Fruit fly (Drosophila melanogaster) whole organism, embryonic: ENCODE measurements around the gene CG15252.
A peak's percentile ranks its signal among the peaks of the same experiment; 100 is the strongest.

Experiments
- Awh ChIP-seq: fragments of 200-800 bp; sonication (Bioruptor generic); IDR thresholded peaks from 2 replicates; pipeline ENCODE4, ENCODE4 v1.3.6; 2022; ENCODE audit warnings: missing biosample characterization, missing genetic modification characterization
- Blimp-1 ChIP-seq: fragments of 200-800 bp; sonication (Bioruptor generic); optimal IDR thresholded peaks from 3 replicates; lab custom pipeline; 2018; ENCODE audit warnings: missing biosample characterization, missing genetic modification characterization, mild to moderate bottlenecking, moderate library complexity, missing genetic modification reagents
- CG11504 ChIP-seq: fragments of 200-800 bp; sonication (Bioruptor generic); optimal IDR thresholded peaks from 3 replicates; lab custom pipeline; 2019; ENCODE audit warnings: missing biosample characterization, mild to moderate bottlenecking, missing genetic modification characterization, moderate library complexity
- CG1233 ChIP-seq: fragments of 200-800 bp; sonication (Bioruptor generic); optimal IDR thresholded peaks from 4 replicates; lab custom pipeline; 2018; ENCODE audit warnings: missing biosample characterization, mild to moderate bottlenecking, missing genetic modification characterization
- CG14441 ChIP-seq: fragments of 200-800 bp; sonication (Bioruptor generic); IDR thresholded peaks from 2 replicates; pipeline ENCODE4 v1.3.6; 2022; ENCODE audit warnings: missing biosample characterization, missing genetic modification characterization
- CG1529 ChIP-seq: fragments of 200-800 bp; sonication (Bioruptor generic); optimal IDR thresholded peaks from 3 replicates; lab custom pipeline; 2018; ENCODE audit warnings: missing biosample characterization, missing genetic modification characterization
- CG15514 ChIP-seq: fragments of 200-800 bp; sonication (Bioruptor generic); optimal IDR thresholded peaks from 3 replicates; lab custom pipeline; 2017; ENCODE audit warnings: missing biosample characterization, missing genetic modification characterization, mild to moderate bottlenecking, moderate library complexity, missing genetic modification reagents
- CG15696 ChIP-seq: fragments of 200-800 bp; sonication (Bioruptor generic); optimal IDR thresholded peaks from 2 replicates; lab custom pipeline; 2019; ENCODE audit warnings: missing biosample characterization, mild to moderate bottlenecking, missing genetic modification characterization, moderate library complexity
- CG2120 ChIP-seq: fragments of 200-800 bp; sonication (Bioruptor generic); optimal IDR thresholded peaks from 3 replicates; lab custom pipeline; 2016; ENCODE audit warnings: missing biosample characterization, missing genetic modification characterization
- CG2199 ChIP-seq: fragments of 200-800 bp; sonication (Bioruptor generic); IDR thresholded peaks from 3 replicates; pipeline ENCODE4 v1.3.6; 2022; ENCODE audit warnings: missing biosample characterization, missing genetic modification characterization
- CG2889 ChIP-seq: fragments of 200-800 bp; sonication (Bioruptor generic); IDR thresholded peaks from 3 replicates; pipeline ENCODE4 v1.3.6; 2022; ENCODE audit warnings: missing biosample characterization, missing genetic modification characterization
- CG30403 ChIP-seq: fragments of 200-800 bp; sonication (Bioruptor generic); optimal IDR thresholded peaks from 3 replicates; lab custom pipeline; 2016; ENCODE audit warnings: missing biosample characterization, missing genetic modification characterization
- CG31224 ChIP-seq: fragments of 200-800 bp; sonication (Bioruptor generic); IDR thresholded peaks from 2 replicates; pipeline ENCODE4 v1.3.6; 2022; ENCODE audit warnings: missing biosample characterization, missing genetic modification characterization
- CG4424 ChIP-seq: fragments of 200-800 bp; sonication (Bioruptor generic); optimal IDR thresholded peaks from 3 replicates; lab custom pipeline; 2016; ENCODE audit warnings: missing biosample characterization, missing genetic modification characterization
- CG9932 ChIP-seq: fragments of 200-800 bp; sonication (Bioruptor generic); IDR thresholded peaks from 2 replicates; pipeline ENCODE4 v1.3.6; 2022; ENCODE audit warnings: missing biosample characterization, missing genetic modification characterization
- Camta ChIP-seq: fragments of 200-800 bp; sonication (Bioruptor generic); optimal IDR thresholded peaks from 2 replicates; lab custom pipeline; 2016; ENCODE audit warnings: missing biosample characterization, missing genetic modification characterization
- Chrac-16 ChIP-seq: fragments of 200-800 bp; sonication (Bioruptor generic); optimal IDR thresholded peaks from 3 replicates; lab custom pipeline; 2016; ENCODE audit warnings: missing biosample characterization, missing genetic modification characterization
- CkIIα-i1 ChIP-seq: fragments of 200-800 bp; sonication (Bioruptor generic); IDR thresholded peaks from 2 replicates; pipeline ENCODE4 v1.3.6; 2022; ENCODE audit warnings: missing biosample characterization, missing genetic modification characterization
- Ets97D ChIP-seq: fragments of 200-800 bp; sonication (Bioruptor generic); optimal IDR thresholded peaks from 3 replicates; lab custom pipeline; 2016; ENCODE audit warnings: missing biosample characterization, missing genetic modification characterization
- HLH4C ChIP-seq: fragments of 200-800 bp; sonication (Bioruptor generic); IDR thresholded peaks from 3 replicates; pipeline ENCODE4 v1.3.6; 2022; ENCODE audit warnings: missing biosample characterization, missing genetic modification characterization; ENCODE audit not compliant: partially characterized antibody
- HLH54F ChIP-seq: fragments of 200-800 bp; sonication (Bioruptor generic); optimal IDR thresholded peaks from 3 replicates; lab custom pipeline; 2016; ENCODE audit warnings: missing biosample characterization, missing genetic modification characterization
- HmgD ChIP-seq: fragments of 200-800 bp; sonication (Bioruptor generic); optimal IDR thresholded peaks from 3 replicates; lab custom pipeline; 2016; ENCODE audit warnings: missing biosample characterization, missing genetic modification characterization
- Hr78 ChIP-seq, 2 experiments: fragments of 200-800 bp in 1 of 2; fragments of >200 bp in 1 of 2; sonication (Bioruptor generic) in 1 of 2; optimal IDR thresholded peaks; 2 replicates each; lab custom pipeline; 2017 to 2019; ENCODE audit warnings: missing biosample characterization in 2 of 2, missing genetic modification characterization in 2 of 2, mild to moderate bottlenecking in 1 of 2, moderate library complexity in 1 of 2
- Lhr ChIP-seq: fragments of 200-800 bp; sonication (Bioruptor generic); optimal IDR thresholded peaks from 3 replicates; lab custom pipeline; 2017; ENCODE audit warnings: mild to moderate bottlenecking, missing biosample characterization, missing genetic modification reagents, missing genetic modification characterization
- Neu2 ChIP-seq: fragments of 200-800 bp; sonication (Bioruptor generic); optimal IDR thresholded peaks from 3 replicates; lab custom pipeline; 2016; ENCODE audit warnings: missing biosample characterization, missing genetic modification characterization, borderline replicate concordance
- Nf-YC ChIP-seq: fragments of 200-800 bp; optimal IDR thresholded peaks from 3 replicates; lab custom pipeline; 2019; ENCODE audit warnings: missing biosample characterization, mild to moderate bottlenecking, missing genetic modification characterization, moderate library complexity
- Pdp1 ChIP-seq, 2 experiments: fragments of 200-800 bp; sonication (Bioruptor generic); optimal IDR thresholded peaks; 3 replicates each; lab custom pipeline; 2016; ENCODE audit warnings: missing biosample characterization in 2 of 2, missing genetic modification characterization in 2 of 2, mild to moderate bottlenecking in 1 of 2, moderate library complexity in 1 of 2
- Rfx ChIP-seq: fragments of 200-800 bp; sonication (Bioruptor generic); IDR thresholded peaks from 2 replicates; pipeline ENCODE4 v1.3.6; 2022; ENCODE audit warnings: missing biosample characterization, missing genetic modification characterization
- Trl ChIP-seq, 3 experiments: fragments of >200 bp in 2 of 3; fragments of 200-800 bp in 1 of 3; sonication (Bioruptor generic) in 1 of 3; optimal IDR thresholded peaks; 2 replicates in 1 of 3; 3 replicates in 2 of 3; lab custom pipeline; 2016 to 2017; ENCODE audit warnings: missing biosample characterization in 1 of 3, missing genetic modification characterization in 1 of 3
- Xbp1 ChIP-seq: fragments of 200-800 bp; sonication (Bioruptor generic); optimal IDR thresholded peaks from 3 replicates; lab custom pipeline; 2016; ENCODE audit warnings: missing biosample characterization, mild to moderate bottlenecking, missing genetic modification characterization
- abd-A ChIP-seq: fragments of 200-800 bp; sonication (Bioruptor generic); optimal IDR thresholded peaks from 3 replicates; lab custom pipeline; 2019; ENCODE audit warnings: missing biosample characterization, mild to moderate bottlenecking, missing genetic modification characterization, moderate library complexity
- aop ChIP-seq: fragments of 200-800 bp; sonication (Bioruptor generic); IDR thresholded peaks from 2 replicates; pipeline ENCODE4 v1.3.6; 2022; ENCODE audit warnings: missing biosample characterization, missing genetic modification characterization
- chm ChIP-seq: fragments of 200-800 bp; sonication (Bioruptor generic); IDR thresholded peaks from 2 replicates; pipeline ENCODE4 v1.3.6; 2022; ENCODE audit warnings: missing biosample characterization, missing genetic modification characterization
- dysf ChIP-seq: fragments of 200-800 bp; sonication (Bioruptor generic); IDR thresholded peaks from 3 replicates; pipeline ENCODE4 v1.3.6; 2022; ENCODE audit warnings: missing biosample characterization, missing genetic modification characterization
- esg ChIP-seq: fragments of 200-800 bp; sonication (Bioruptor generic); conservative IDR thresholded peaks from 2 replicates; pipeline ENCODE4 v1.3.6; 2022; ENCODE audit warnings: missing biosample characterization, missing genetic modification characterization
- ewg ChIP-seq: fragments of 200-800 bp; sonication (Bioruptor generic); optimal IDR thresholded peaks from 3 replicates; lab custom pipeline; 2017; ENCODE audit warnings: mild to moderate bottlenecking, missing biosample characterization, missing genetic modification reagents, missing genetic modification characterization
- gcm2 ChIP-seq: fragments of 200-800 bp; sonication (Bioruptor generic); optimal IDR thresholded peaks from 2 replicates; lab custom pipeline; 2016; ENCODE audit warnings: missing biosample characterization, missing genetic modification characterization
- ind ChIP-seq: fragments of 200-800 bp; sonication (Bioruptor generic); optimal IDR thresholded peaks from 3 replicates; lab custom pipeline; 2016; ENCODE audit warnings: missing biosample characterization, missing genetic modification characterization
- nerfin-1 ChIP-seq: fragments of 200-800 bp; sonication (Bioruptor generic); optimal IDR thresholded peaks from 3 replicates; lab custom pipeline; 2019; ENCODE audit warnings: missing biosample characterization, mild to moderate bottlenecking, missing genetic modification characterization, moderate library complexity
- nmo ChIP-seq: fragments of 200-800 bp; sonication (Bioruptor generic); optimal IDR thresholded peaks from 2 replicates; lab custom pipeline; 2018; ENCODE audit warnings: missing biosample characterization, mild to moderate bottlenecking, missing genetic modification characterization, moderate library complexity
- prd ChIP-seq, 3 experiments: fragments of >200 bp in 2 of 3; fragments of 200-800 bp in 1 of 3; sonication (Bioruptor generic) in 1 of 3; optimal IDR thresholded peaks in 2 of 3; IDR thresholded peaks in 1 of 3; 2 replicates in 2 of 3; 3 replicates in 1 of 3; pipeline versions ENCODE4 v1.3.6 to Lab custom; 2017 to 2022; ENCODE audit warnings: missing biosample characterization in 1 of 3, missing genetic modification characterization in 1 of 3
- pzg ChIP-seq: fragments of 200-800 bp; sonication (Bioruptor generic); optimal IDR thresholded peaks from 3 replicates; lab custom pipeline; 2018; ENCODE audit warnings: missing biosample characterization, mild to moderate bottlenecking, missing genetic modification characterization, moderate library complexity
- ranshi ChIP-seq: fragments of 200-800 bp; sonication (Bioruptor generic); IDR thresholded peaks from 2 replicates; pipeline ENCODE4 v1.3.6; 2022; ENCODE audit warnings: missing biosample characterization, missing genetic modification characterization
- vfl ChIP-seq: fragments of 200-800 bp; sonication (Bioruptor generic); optimal IDR thresholded peaks from 2 replicates; lab custom pipeline; 2016; ENCODE audit warnings: missing biosample characterization, missing genetic modification characterization

CG15252 gene

DNA sequence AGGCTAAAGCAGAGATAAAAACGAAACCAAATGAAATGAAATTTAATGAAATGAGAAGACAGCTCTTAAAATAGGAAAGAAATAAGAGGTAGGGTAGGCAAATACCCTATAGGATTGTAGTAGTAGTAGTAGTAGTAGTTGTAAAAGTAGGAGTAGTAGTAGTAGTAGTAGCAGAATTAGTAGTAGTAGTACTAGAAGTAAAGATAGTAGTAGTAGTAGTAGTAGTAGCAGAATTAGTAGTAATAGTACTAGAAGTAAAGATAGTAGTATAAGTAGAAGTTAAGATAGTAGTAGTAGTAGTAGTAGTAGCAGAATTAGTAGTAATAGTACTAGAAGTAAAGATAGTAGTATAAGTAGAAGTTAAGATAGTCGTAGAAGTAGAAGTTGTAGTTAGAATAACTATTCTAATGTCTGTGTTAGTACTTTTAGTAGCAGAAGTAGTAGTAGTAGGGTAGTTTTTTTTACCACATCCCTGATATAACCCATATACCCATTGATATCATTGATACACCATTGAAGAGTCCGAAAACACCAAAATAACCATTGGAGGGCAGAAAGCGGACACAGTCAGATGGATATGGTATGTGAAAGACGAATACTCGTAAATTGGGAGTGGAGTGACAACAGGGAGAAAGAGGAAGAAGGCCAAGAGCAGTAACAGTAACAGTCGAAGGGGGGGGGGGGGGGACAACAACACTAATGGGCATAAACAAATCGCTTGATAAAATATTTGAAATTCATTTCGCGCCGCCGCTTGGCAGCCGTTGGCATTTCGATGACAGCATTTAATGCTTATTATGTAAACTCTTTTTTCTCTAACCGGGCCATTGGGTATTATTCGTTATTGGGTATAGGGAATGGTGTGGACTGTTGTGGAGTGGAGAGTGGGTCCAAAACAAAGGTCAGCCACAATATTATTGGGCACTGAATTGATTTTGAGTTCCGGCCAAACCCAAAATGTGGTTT is 34.7 kb upstream of the CG15252 start (continued):
- TF ChIP-seq CG31224 (GFP tag; lab: Robert Waterston, UW) (no peak), Trl (optimal IDR thresholded peaks at IDR 0.05; lab: Kevin White, UChicago) (no peak), Trl (GFP tag; optimal IDR thresholded peaks at IDR 0.05; lab: Kevin White, UChicago) (no peak), CG2120 (GFP tag; lab: Kevin White, UChicago) (no peak), ranshi (GFP tag; lab: Robert Waterston, UW) (no peak), gcm2 (GFP tag; lab: Kevin White, UChicago) (no peak), nerfin-1 (no peak), esg (GFP tag; lab: Robert Waterston, UW) (no peak), abd-A (tag; lab: Kevin White, UChicago) (peak; percentile 80), Hr78 (GFP tag; optimal IDR thresholded peaks at IDR 0.05; lab: Kevin White, UChicago) (no peak), chm (GFP tag; lab: Robert Waterston, UW) (no peak), vfl (GFP tag; lab: Kevin White, UChicago) (no peak), Camta (no peak), HmgD (no peak), CG4424 (GFP tag; lab: Kevin White, UChicago) (peak; percentile 95), CG2889 (GFP tag; lab: Robert Waterston, UW) (no peak)

DNA sequence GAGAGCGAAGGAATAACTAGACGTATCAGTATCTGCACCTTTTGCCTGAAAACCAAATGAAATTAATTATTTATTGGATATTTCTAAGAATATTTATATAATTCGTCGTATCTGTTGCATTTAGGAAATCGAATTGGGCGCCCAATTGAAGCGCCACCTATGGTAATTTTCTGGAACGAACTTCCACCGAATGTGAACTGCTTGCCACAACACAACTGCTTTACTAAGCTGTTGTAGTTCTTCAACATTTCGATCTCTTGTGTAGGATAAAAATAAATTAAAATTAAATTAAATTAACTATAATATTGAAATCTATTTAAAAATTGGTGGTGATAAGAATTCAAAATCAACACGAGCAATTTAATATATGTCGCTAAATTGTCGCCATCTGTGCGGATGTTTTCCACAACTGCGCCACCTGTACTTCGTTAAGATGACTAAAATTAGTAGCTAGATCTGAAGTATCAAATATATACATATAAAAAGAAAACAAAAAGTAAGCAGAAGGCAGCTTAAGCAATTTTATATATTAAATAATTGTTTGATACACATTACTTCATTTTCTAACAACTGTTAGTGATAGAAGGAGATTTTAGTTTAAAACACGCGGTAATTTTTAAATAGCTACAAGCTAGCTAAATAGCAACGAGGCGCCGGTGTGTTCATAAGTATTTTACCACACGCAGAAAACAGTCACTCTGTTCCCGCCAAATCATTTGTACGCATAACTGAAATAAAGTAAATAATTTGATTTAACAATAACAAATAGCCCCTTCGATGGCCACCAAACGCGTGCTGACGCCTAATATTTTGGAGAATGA is 29.6 kb upstream of the CG15252 start, which contains the start of gene Dna2:
Gene Dna2, plus strand, starts transcription at position 688 of the 821 bp plus-strand sequence.
- TF ChIP-seq Awh (GFP tag; lab: Robert Waterston, UW), result no peak
- peak; percentile 20 for TF ChIP-seq Nf-YC (tag; lab: Kevin White, UChicago)
- no peak for TF ChIP-seq Blimp-1
- no peak for TF ChIP-seq Trl (optimal IDR thresholded peaks at IDR 0.05; lab: Kevin White, UChicago)
- no peak for TF ChIP-seq Trl (GFP tag; optimal IDR thresholded peaks at IDR 0.05; lab: Kevin White, UChicago)
- TF ChIP-seq aop (GFP tag; lab: Robert Waterston, UW), result no peak
- TF ChIP-seq pzg (GFP tag; lab: Kevin White, UChicago), result peak; percentile 16
- no peak for TF ChIP-seq ewg (GFP tag; lab: Kevin White, UChicago)
- TF ChIP-seq prd (optimal IDR thresholded peaks at IDR 0.05; lab: Kevin White, UChicago), result no peak
- peak; percentile 41; the same call in 2 of the 3 replicates for TF ChIP-seq prd (GFP tag; IDR thresholded peaks at IDR 0.05; lab: Robert Waterston, UW)
- no peak for TF ChIP-seq HLH54F (GFP tag; lab: Kevin White, UChicago)
- TF ChIP-seq dysf (GFP tag; lab: Robert Waterston, UW), result no peak; the same call in 2 of the 3 replicates
- peak; percentile 18 for TF ChIP-seq Lhr (GFP tag; lab: Kevin White, UChicago)
- peak; percentile 14 for TF ChIP-seq Chrac-16 (GFP tag; lab: Kevin White, UChicago)
- TF ChIP-seq CG1529, result no peak
- TF ChIP-seq Xbp1 (GFP tag; lab: Kevin White, UChicago), result peak; percentile 46
- peak; percentile 38 for TF ChIP-seq CG11504
- peak; percentile 9 for TF ChIP-seq CG15514 (GFP tag; lab: Kevin White, UChicago)
- peak; percentile 11 for TF ChIP-seq CG30403 (GFP tag; lab: Kevin White, UChicago)
- TF ChIP-seq Neu2 (GFP tag; lab: Kevin White, UChicago), result no peak
- TF ChIP-seq Pdp1 (GFP tag; optimal IDR thresholded peaks at IDR 0.05; lab: Kevin White, UChicago), result no peak
- TF ChIP-seq CG14441 (GFP tag; lab: Robert Waterston, UW), result no peak
- no peak for TF ChIP-seq CG1233 (GFP tag; lab: Kevin White, UChicago)
- peak; percentile 48 for TF ChIP-seq CG15696 (tag; lab: Kevin White, UChicago)
- no peak for TF ChIP-seq HLH4C (GFP tag; lab: Robert Waterston, UW)
- peak; percentile 57 for TF ChIP-seq nmo (GFP tag; lab: Kevin White, UChicago)
- TF ChIP-seq CG9932, result peak; percentile 39; the same call in 1 of the 2 replicates
- peak; percentile 15 for TF ChIP-seq ind
- peak; percentile 41; the same call in 1 of the 2 replicates for TF ChIP-seq Rfx (GFP tag; lab: Robert Waterston, UW)
- TF ChIP-seq Ets97D (GFP tag; lab: Kevin White, UChicago), result peak; percentile 0
- TF ChIP-seq CkIIα-i1 (GFP tag; lab: Robert Waterston, UW), result no peak
- TF ChIP-seq CG2199 (GFP tag; lab: Robert Waterston, UW), result no peak
